Fruit fly (Drosophila melanogaster) whole organism, wandering third instar larva: ENCODE results near the gene CG33723.

ENCODE experiments used
- Abd-B ChIP-seq: fragments of >200 bp; optimal IDR thresholded peaks from 2 replicates; lab custom pipeline; 2017; ENCODE audit warnings: missing biosample characterization, missing genetic modification characterization
- CG32264 ChIP-seq: fragments of 200-800 bp; sonication (Bioruptor generic); optimal IDR thresholded peaks from 2 replicates; lab custom pipeline; 2016; ENCODE audit warnings: missing biosample characterization, missing genetic modification characterization
- CG9705 ChIP-seq: fragments of 200-800 bp; sonication (Bioruptor generic); optimal IDR thresholded peaks from 2 replicates; lab custom pipeline; 2018; ENCODE audit warnings: missing biosample characterization, mild to moderate bottlenecking, missing genetic modification characterization
- CrebA ChIP-seq: fragments of 200-800 bp; sonication (Bioruptor generic); optimal IDR thresholded peaks from 2 replicates; lab custom pipeline; 2016; ENCODE audit warnings: missing biosample characterization, mild to moderate bottlenecking, missing genetic modification characterization, borderline replicate concordance
- Dif ChIP-seq: fragments of 200-275, 200-300 bp; sonication (Bioruptor generic); optimal IDR thresholded peaks from 2 replicates; lab custom pipeline; 2018; ENCODE audit warnings: missing biosample characterization, missing genetic modification characterization; ENCODE audit not compliant: partially characterized antibody
- GATAd ChIP-seq: sonication (Bioruptor generic); optimal IDR thresholded peaks from 2 replicates; lab custom pipeline; 2016; ENCODE audit warnings: missing biosample characterization, missing genetic modification characterization
- HLH106 ChIP-seq: fragments of 200-800 bp; optimal IDR thresholded peaks from 3 replicates; lab custom pipeline; 2019; ENCODE audit warnings: missing biosample characterization, mild to moderate bottlenecking, missing genetic modification characterization, moderate library complexity
- Hnf4 ChIP-seq: fragments of 200-800 bp; sonication (Bioruptor generic); optimal IDR thresholded peaks from 2 replicates; lab custom pipeline; 2016; ENCODE audit warnings: missing biosample characterization, mild to moderate bottlenecking, missing genetic modification characterization
- Hr83 ChIP-seq: fragments of 200-300 bp; sonication (Bioruptor generic); optimal IDR thresholded peaks from 2 replicates; lab custom pipeline; 2016; ENCODE audit warnings: missing biosample characterization, mild to moderate bottlenecking, missing genetic modification characterization, moderate library complexity; ENCODE audit not compliant: poor library complexity, severe bottlenecking
- Jra ChIP-seq: sonication (Bioruptor generic); optimal IDR thresholded peaks from 2 replicates; lab custom pipeline; 2016; ENCODE audit warnings: missing biosample characterization, missing genetic modification characterization
- Mio ChIP-seq: sonication (Bioruptor generic); optimal IDR thresholded peaks from 2 replicates; lab custom pipeline; 2016; ENCODE audit warnings: missing biosample characterization, missing genetic modification characterization
- Myc ChIP-seq: fragments of >200 bp; optimal IDR thresholded peaks from 2 replicates; lab custom pipeline; 2017
- N ChIP-seq: fragments of >200 bp; optimal IDR thresholded peaks from 2 replicates; lab custom pipeline; 2018; ENCODE audit warnings: missing biosample characterization, missing external identifiers, missing genetic modification characterization
- OdsH ChIP-seq: fragments of 200-800 bp; sonication (Bioruptor generic); optimal IDR thresholded peaks from 2 replicates; lab custom pipeline; 2016; ENCODE audit warnings: missing biosample characterization, mild to moderate bottlenecking, missing genetic modification characterization
- br ChIP-seq: fragments of 200-800 bp; sonication (Bioruptor generic); optimal IDR thresholded peaks from 2 replicates; lab custom pipeline; 2016; ENCODE audit warnings: missing biosample characterization, missing genetic modification characterization
- brk ChIP-seq: fragments of 200-800 bp; sonication (Bioruptor generic); optimal IDR thresholded peaks from 2 replicates; lab custom pipeline; 2016; ENCODE audit warnings: missing biosample characterization, mild to moderate bottlenecking, missing genetic modification characterization
- dl ChIP-seq, 2 experiments: fragments of 175-275, 200-275 bp in 1 of 2; fragments of 200-275 bp in 1 of 2; sonication (Bioruptor generic); optimal IDR thresholded peaks; lab custom pipeline; 2018; ENCODE audit warnings: mild to moderate bottlenecking in 2 of 2, missing biosample characterization in 2 of 2, missing genetic modification characterization in 2 of 2, moderate library complexity in 2 of 2; ENCODE audit not compliant: partially characterized antibody in 2 of 2, insufficient read depth in 1 of 2
- dmrt93B ChIP-seq: fragments of 200-800 bp; sonication (Bioruptor generic); optimal IDR thresholded peaks from 2 replicates; lab custom pipeline; 2018; ENCODE audit warnings: missing biosample characterization, mild to moderate bottlenecking, missing genetic modification characterization
- dsf ChIP-seq: sonication (Bioruptor generic); optimal IDR thresholded peaks from 2 replicates; lab custom pipeline; 2016; ENCODE audit warnings: missing biosample characterization, missing genetic modification characterization, borderline replicate concordance
- ey ChIP-seq: fragments of 200-800 bp; sonication (Bioruptor generic); optimal IDR thresholded peaks from 2 replicates; lab custom pipeline; 2016; ENCODE audit warnings: missing biosample characterization, missing genetic modification characterization
- foxo ChIP-seq, 2 experiments: fragments of 200-800 bp; sonication (Bioruptor generic); optimal IDR thresholded peaks; 2 replicates in 1 of 2; 3 replicates in 1 of 2; lab custom pipeline; 2016 to 2017; ENCODE audit warnings: missing biosample characterization in 2 of 2, missing genetic modification characterization in 2 of 2
- fru ChIP-seq: fragments of 200-800 bp; sonication (Bioruptor generic); optimal IDR thresholded peaks from 3 replicates; lab custom pipeline; 2016; ENCODE audit warnings: missing biosample characterization, mild to moderate bottlenecking, missing genetic modification characterization
- h ChIP-seq: fragments of 200-800 bp; sonication (Bioruptor generic); optimal IDR thresholded peaks from 3 replicates; lab custom pipeline; 2016; ENCODE audit warnings: missing biosample characterization, mild to moderate bottlenecking, missing genetic modification characterization
- lola ChIP-seq: fragments of >200 bp; optimal IDR thresholded peaks from 2 replicates; lab custom pipeline; 2017; ENCODE audit warnings: missing biosample characterization, missing genetic modification characterization
- psq ChIP-seq: fragments of 200-800 bp; sonication (Bioruptor generic); optimal IDR thresholded peaks from 3 replicates; lab custom pipeline; 2017; ENCODE audit warnings: missing biosample characterization, mild to moderate bottlenecking, missing genetic modification characterization, moderate library complexity
- sage ChIP-seq: fragments of 200-800 bp; sonication (Bioruptor generic); optimal IDR thresholded peaks from 2 replicates; lab custom pipeline; 2016; ENCODE audit warnings: missing biosample characterization, mild to moderate bottlenecking, missing genetic modification characterization
- sv ChIP-seq: fragments of 200-800 bp; sonication (Bioruptor generic); optimal IDR thresholded peaks from 3 replicates; lab custom pipeline; 2016; ENCODE audit warnings: missing biosample characterization, missing genetic modification characterization
- tai ChIP-seq: sonication (Bioruptor generic); optimal IDR thresholded peaks from 2 replicates; lab custom pipeline; 2016; ENCODE audit warnings: missing biosample characterization, missing genetic modification characterization
- usp ChIP-seq: fragments of >200 bp; optimal IDR thresholded peaks from 2 replicates; lab custom pipeline; 2017; ENCODE audit warnings: missing biosample characterization, missing genetic modification characterization
- woc ChIP-seq: sonication (Bioruptor generic); optimal IDR thresholded peaks from 2 replicates; lab custom pipeline; 2016; ENCODE audit warnings: missing biosample characterization, mild to moderate bottlenecking, missing genetic modification characterization

Gene CG33723

DNA sequence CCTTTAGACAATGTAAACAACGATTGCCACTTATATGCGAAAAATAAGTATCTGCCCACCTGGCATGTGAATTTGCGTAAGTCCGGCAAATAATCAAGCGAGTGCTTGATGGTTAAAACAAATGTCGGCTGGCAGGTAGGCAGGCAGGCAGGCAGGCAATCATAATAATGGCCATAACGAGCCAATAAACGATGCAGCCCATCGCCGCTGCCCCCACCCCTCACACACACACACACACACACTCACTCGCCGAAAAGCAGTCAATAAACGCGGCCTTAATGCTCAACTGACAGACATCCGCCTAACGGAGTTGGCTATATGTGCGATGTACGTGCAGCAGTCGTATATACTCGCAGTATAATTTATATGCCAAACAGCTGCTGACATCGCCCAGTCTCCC lies 19.2 kb downstream of the CG33723 start:
- no peak for TF ChIP-seq GATAd
- no peak for TF ChIP-seq sage (GFP tag; lab: Kevin White, UChicago)
- no peak for TF ChIP-seq psq
- TF ChIP-seq fru (GFP tag; lab: Kevin White, UChicago), result no peak
- no peak for TF ChIP-seq h (GFP tag; lab: Kevin White, UChicago)

DNA sequence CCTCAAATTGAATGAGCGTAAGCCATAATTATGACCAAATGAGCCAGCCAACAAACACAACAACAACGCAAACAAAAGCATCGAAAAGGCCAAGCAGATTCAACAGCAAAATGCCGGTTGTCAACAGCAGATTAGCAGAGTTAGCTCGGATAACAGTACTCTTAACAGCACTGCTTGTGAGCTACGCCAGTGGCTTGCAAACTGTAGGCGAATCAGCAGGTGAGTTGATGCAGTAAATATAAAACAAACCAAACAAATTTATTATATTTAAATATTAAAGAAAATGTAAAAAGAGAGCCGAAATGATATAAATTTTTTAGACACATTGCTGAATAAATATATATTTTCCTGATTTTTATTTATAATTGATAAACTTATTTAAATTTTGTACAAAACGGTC lies 19.9 kb downstream of the CG33723 start:
- TF ChIP-seq CrebA, result no peak
- TF ChIP-seq GATAd, result no peak
- TF ChIP-seq Hnf4 (GFP tag; lab: Kevin White, UChicago), result no peak
- TF ChIP-seq lola (GFP tag; lab: Kevin White, UChicago), result no peak
- TF ChIP-seq CG9705 (GFP tag; lab: Kevin White, UChicago), result no peak
- TF ChIP-seq usp (GFP tag; lab: Kevin White, UChicago), result no peak
- TF ChIP-seq foxo (GFP tag; optimal IDR thresholded peaks at IDR 0.05; lab: Kevin White, UChicago), result no peak
- no peak for TF ChIP-seq CG32264 (GFP tag; lab: Kevin White, UChicago)
- no peak for TF ChIP-seq h (GFP tag; lab: Kevin White, UChicago)
- no peak for TF ChIP-seq N (GFP tag; lab: Kevin White, UChicago)
- no peak for TF ChIP-seq brk
- TF ChIP-seq tai, result no peak
- no peak for TF ChIP-seq Abd-B (GFP tag; lab: Kevin White, UChicago)

DNA sequence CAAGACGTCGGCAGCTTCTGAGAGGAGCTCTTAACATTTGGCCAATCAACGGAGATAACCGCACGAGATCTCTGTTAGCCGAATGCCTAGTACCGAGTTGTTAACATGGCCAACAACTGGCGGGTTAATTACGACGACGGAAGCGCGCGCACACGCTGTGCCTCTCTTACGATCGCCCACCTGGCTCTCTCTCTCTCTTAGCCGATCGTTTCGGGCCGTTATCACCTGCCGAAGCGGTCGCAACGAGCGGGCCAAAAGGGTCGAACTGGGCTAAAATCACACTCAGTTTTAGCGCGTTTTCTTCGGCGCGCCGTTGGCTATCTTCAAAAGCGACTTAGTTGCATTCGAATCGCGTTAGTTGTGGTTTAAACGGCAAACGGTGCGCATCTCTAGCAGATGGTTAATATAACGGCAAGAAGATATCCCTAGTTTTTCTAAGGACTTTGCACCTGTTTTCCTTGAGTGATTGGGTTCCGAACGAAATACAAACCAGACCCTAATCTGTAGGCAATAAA lies 24.2 kb downstream of the CG33723 start, which contains the start of gene Mco1:
TSS of gene Mco1 (plus strand) at position 345 of the 515 bp plus-strand sequence.
- no peak for TF ChIP-seq foxo (GFP tag; optimal IDR thresholded peaks at IDR 0.05; lab: Kevin White, UChicago)
- peak; percentile 45 for TF ChIP-seq Dif (GFP tag; lab: Kevin White, UChicago)
- TF ChIP-seq CG32264 (GFP tag; lab: Kevin White, UChicago), result no peak
- TF ChIP-seq dl (GFP tag; optimal IDR thresholded peaks at IDR 0.05; lab: Kevin White, UChicago; ENCODE audit: insufficient read depth in 1 of 2, partially characterized antibody in 2 of 2), result peak in 1 of 2 experiments; percentile 30

DNA sequence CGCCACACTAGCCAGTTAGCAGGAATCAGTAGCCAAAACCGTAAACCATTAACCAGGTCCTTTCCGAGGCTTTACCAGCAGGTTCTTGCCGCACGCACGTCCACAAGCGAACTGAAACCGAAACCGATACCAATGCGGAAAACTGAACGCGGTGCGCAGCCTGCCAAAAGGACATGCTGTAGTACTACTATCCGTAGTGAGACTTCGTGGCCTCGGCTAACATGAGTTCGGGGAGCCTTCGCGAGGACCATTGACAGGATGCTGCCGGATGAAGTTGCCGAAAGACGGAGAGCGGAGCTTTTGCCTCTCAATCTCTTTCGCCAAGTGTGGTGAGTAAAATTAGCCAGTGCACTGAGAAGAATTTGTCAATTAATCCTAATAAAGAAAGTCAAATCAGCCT lies 25.5 kb downstream of the CG33723 start, which contains the start of gene Shawl:
TSS of gene Shawl (minus strand) at position 104 of the 400 bp plus-strand sequence.
- TF ChIP-seq CrebA, result no peak
- TF ChIP-seq dsf (GFP tag; lab: Kevin White, UChicago), result no peak
- TF ChIP-seq Hr83 (GFP tag; lab: Kevin White, UChicago), result no peak
- TF ChIP-seq HLH106 (tag; lab: Kevin White, UChicago), result no peak
- TF ChIP-seq Mio (GFP tag; lab: Kevin White, UChicago), result no peak
- no peak for TF ChIP-seq dmrt93B (GFP tag; lab: Kevin White, UChicago)
- no peak for TF ChIP-seq tai
- no peak for TF ChIP-seq psq
- no peak for TF ChIP-seq ey (GFP tag; lab: Kevin White, UChicago)
- TF ChIP-seq br (GFP tag; lab: Kevin White, UChicago), result no peak
- TF ChIP-seq Myc (lab: Kevin White, UChicago), result no peak
- no peak for TF ChIP-seq Jra
- TF ChIP-seq foxo (GFP tag; optimal IDR thresholded peaks at IDR 0.05; lab: Kevin White, UChicago), result no peak

DNA sequence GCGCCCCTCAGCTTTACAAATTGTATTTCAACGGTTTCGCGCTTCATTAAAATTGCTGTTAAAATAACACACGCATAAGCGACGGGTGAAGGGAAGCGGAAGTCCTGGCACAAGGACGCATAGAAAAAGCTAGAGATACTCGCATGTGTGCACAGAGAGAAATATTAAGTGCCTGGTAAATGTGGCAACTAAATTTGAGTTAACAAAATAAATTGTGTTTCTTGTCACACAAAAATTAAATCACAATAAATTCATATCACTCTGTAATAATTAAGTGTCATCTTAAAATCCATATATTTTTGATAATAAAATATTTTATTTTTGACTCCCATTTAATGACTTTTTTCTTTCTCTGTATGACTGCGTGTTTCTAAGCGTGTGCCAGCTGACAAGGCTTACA lies 40.4 kb downstream of the CG33723 start:
- TF ChIP-seq Mio (GFP tag; lab: Kevin White, UChicago) (no peak), sv (GFP tag; lab: Kevin White, UChicago) (no peak), fru (GFP tag; lab: Kevin White, UChicago) (peak; percentile 4), woc (GFP tag; lab: Kevin White, UChicago) (no peak), CG9705 (GFP tag; lab: Kevin White, UChicago) (no peak)

DNA sequence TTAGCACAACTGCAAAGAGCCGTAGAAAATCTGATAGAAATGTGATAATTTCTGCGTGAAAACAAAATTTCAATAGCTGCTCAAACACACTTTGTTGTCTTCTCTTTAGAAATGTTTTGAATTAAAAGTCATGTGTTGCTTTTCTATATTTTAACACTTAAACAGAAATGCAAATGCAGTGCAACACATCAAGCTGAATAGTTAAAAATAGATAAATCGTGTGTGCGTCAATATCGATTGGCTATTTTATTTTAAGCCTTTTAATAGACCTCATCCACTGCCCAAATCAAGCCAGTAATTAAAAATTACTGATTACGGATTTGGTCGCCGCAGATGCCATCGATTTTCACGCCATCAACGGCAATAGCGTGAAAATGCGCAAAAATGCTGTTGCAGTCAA lies 42.7 kb downstream of the CG33723 start, which contains the start of gene CG4438:
TSS of gene CG4438 (minus strand) at position 101 of the 400 bp plus-strand sequence.
- TF ChIP-seq foxo (GFP tag; optimal IDR thresholded peaks at IDR 0.05; lab: Kevin White, UChicago) (no peak), CG9705 (GFP tag; lab: Kevin White, UChicago) (no peak), OdsH (GFP tag; lab: Kevin White, UChicago) (no peak)
